Worm (Caenorhabditis elegans): Measurements from ENCODE around the gene Y105C5A.26.
"Not testable (repeated sequence)": the region's sequence is repeated elsewhere in the genome, so short reads cannot be mapped to it uniquely, and the experiment has no call there.

ce11 chrIV:15692502-15692901 is 11.2 kb upstream of the Y105C5A.26 start:
- TF ChIP-seq nhr-111 (GFP tag; optimal IDR thresholded peaks at IDR 0.05); unc-62 (GFP tag; optimal IDR thresholded peaks at IDR 0.05 in 1 of 2); unc-62 (tag; optimal IDR thresholded peaks at IDR 0.05); nhr-77 (tag; optimal IDR thresholded peaks at IDR 0.05); zag-1 (tag; optimal IDR thresholded peaks at IDR 0.05); nhr-28 (tag; optimal IDR thresholded peaks at IDR 0.05): not testable (repeated sequence)

Data from whole organism, L4 larva.